Fruit fly (Drosophila melanogaster) whole organism, pupa: ENCODE results near the gene Ugt35B1.
A peak's percentile ranks its signal among the peaks of the same experiment; 100 is the strongest.

Experiments
- CG10348 ChIP-seq: fragments of 200-800 bp; sonication (Bioruptor generic); IDR thresholded peaks from 2 replicates; pipeline ENCODE4 v1.3.6; 2022; ENCODE audit warnings: missing biosample characterization, missing genetic modification characterization
- CG12605 ChIP-seq: fragments of 200-800 bp; sonication (Bioruptor generic); IDR thresholded peaks from 2 replicates; pipeline ENCODE4 v1.3.6; 2022; ENCODE audit warnings: missing biosample characterization, missing genetic modification characterization
- CG13204 ChIP-seq: fragments of 200-800 bp; sonication (Bioruptor generic); optimal IDR thresholded peaks from 2 replicates; lab custom pipeline; 2018; ENCODE audit warnings: missing biosample characterization, mild to moderate bottlenecking, missing genetic modification characterization, moderate library complexity
- CG14655 ChIP-seq: fragments of 200-800 bp; sonication (Bioruptor generic); optimal IDR thresholded peaks from 3 replicates; lab custom pipeline; 2017; ENCODE audit warnings: mild to moderate bottlenecking, missing biosample characterization, missing genetic modification reagents, missing genetic modification characterization
- CG15710 ChIP-seq: fragments of 200-800 bp; sonication (Bioruptor generic); optimal IDR thresholded peaks from 2 replicates; lab custom pipeline; 2018; ENCODE audit warnings: missing biosample characterization, mild to moderate bottlenecking, missing genetic modification characterization, moderate library complexity
- CG17806 ChIP-seq: fragments of 200-800 bp; sonication (Bioruptor generic); optimal IDR thresholded peaks from 2 replicates; lab custom pipeline; 2018; ENCODE audit warnings: missing biosample characterization, mild to moderate bottlenecking, missing genetic modification characterization, moderate library complexity
- CG32121 ChIP-seq: fragments of 200-800 bp; sonication (Bioruptor generic); IDR thresholded peaks from 2 replicates; pipeline ENCODE4 v1.3.6; 2022; ENCODE audit warnings: missing biosample characterization, missing genetic modification characterization
- CG34367 ChIP-seq: fragments of 200-800 bp; sonication (Bioruptor generic); optimal IDR thresholded peaks from 2 replicates; lab custom pipeline; 2018; ENCODE audit warnings: missing biosample characterization, mild to moderate bottlenecking, missing genetic modification characterization
- CG4496 ChIP-seq: fragments of 200-800 bp; sonication (Bioruptor generic); IDR thresholded peaks from 3 replicates; pipeline ENCODE4 v1.3.6; 2022; ENCODE audit warnings: missing biosample characterization, missing genetic modification characterization
- CG8159 ChIP-seq: fragments of 200-800 bp; sonication (Bioruptor generic); optimal IDR thresholded peaks from 3 replicates; lab custom pipeline; 2018; ENCODE audit warnings: missing biosample characterization, mild to moderate bottlenecking, missing genetic modification characterization, moderate library complexity
- CG8301 ChIP-seq: fragments of 200-800 bp; sonication (Bioruptor generic); optimal IDR thresholded peaks from 2 replicates; lab custom pipeline; 2018; ENCODE audit warnings: missing biosample characterization, mild to moderate bottlenecking, missing genetic modification characterization
- CG9948 ChIP-seq: fragments of 200-800 bp; sonication (Bioruptor generic); optimal IDR thresholded peaks from 2 replicates; lab custom pipeline; 2018; ENCODE audit warnings: missing biosample characterization, mild to moderate bottlenecking, missing genetic modification characterization, moderate library complexity
- D1 ChIP-seq: fragments of 200-800 bp; sonication (Bioruptor generic); optimal IDR thresholded peaks from 2 replicates; lab custom pipeline; 2018; ENCODE audit warnings: missing biosample characterization, mild to moderate bottlenecking, missing genetic modification characterization, moderate library complexity
- EcR ChIP-seq: fragments of 200-800 bp; sonication (Bioruptor generic); optimal IDR thresholded peaks from 3 replicates; lab custom pipeline; 2019; ENCODE audit warnings: missing biosample characterization, missing genetic modification characterization, mild to moderate bottlenecking, moderate library complexity, missing genetic modification reagents
- Ets98B ChIP-seq: fragments of 200-800 bp; sonication (Bioruptor generic); IDR thresholded peaks from 2 replicates; pipeline ENCODE4 v1.3.6; 2022; ENCODE audit warnings: missing biosample characterization, missing genetic modification characterization
- Pif1A ChIP-seq: fragments of 200-800 bp; sonication (Bioruptor generic); optimal IDR thresholded peaks from 3 replicates; lab custom pipeline; 2016; ENCODE audit warnings: missing biosample characterization, missing genetic modification characterization
- Pif1B ChIP-seq: fragments of 200-800 bp; sonication (Bioruptor generic); optimal IDR thresholded peaks from 3 replicates; lab custom pipeline; 2016; ENCODE audit warnings: missing biosample characterization, missing genetic modification characterization
- Snoo ChIP-seq: fragments of 200-800 bp; sonication (Bioruptor generic); optimal IDR thresholded peaks from 3 replicates; lab custom pipeline; 2017; ENCODE audit warnings: missing biosample characterization, mild to moderate bottlenecking, missing genetic modification characterization, inconsistent platforms
- fd96Ca ChIP-seq: fragments of 200-800 bp; sonication (Bioruptor generic); IDR thresholded peaks from 3 replicates; pipeline ENCODE4 v1.3.6; 2022; ENCODE audit warnings: missing biosample characterization, missing genetic modification characterization
- gl ChIP-seq: fragments of 200-800 bp; sonication (Bioruptor generic); optimal IDR thresholded peaks from 2 replicates; lab custom pipeline; 2018; ENCODE audit warnings: missing biosample characterization, mild to moderate bottlenecking, missing genetic modification characterization
- rn ChIP-seq: fragments of 200-800 bp; sonication (Bioruptor generic); IDR thresholded peaks from 2 replicates; pipeline ENCODE4 v1.3.6; 2022; ENCODE audit warnings: missing biosample characterization, missing genetic modification characterization

The Ugt35B1 gene

dm6 chr3R:11209801-11210402 is 39.9 kb upstream of the Ugt35B1 start, which contains the start of the genes SdhC and Tctp:
TSS of gene SdhC (minus strand) at chr3R:11209849.
TSS of gene Tctp (plus strand) at chr3R:11210247.
- no peak for TF ChIP-seq EcR
- TF ChIP-seq CG8159 (tag; lab: Kevin White, UChicago) = peak; percentile 47
- no peak for TF ChIP-seq CG10348 (GFP tag; lab: Robert Waterston, UW)
- TF ChIP-seq Pif1B (GFP tag; lab: Kevin White, UChicago) = peak; percentile 14
- TF ChIP-seq fd96Ca (GFP tag; lab: Robert Waterston, UW) = no peak
- peak; percentile 15 for TF ChIP-seq CG8301 (tag; lab: Kevin White, UChicago)
- no peak for TF ChIP-seq CG13204
- peak; percentile 36 for TF ChIP-seq Ets98B (GFP tag; lab: Robert Waterston, UW)
- no peak for TF ChIP-seq CG4496 (GFP tag; lab: Robert Waterston, UW)
- peak; percentile 3 for TF ChIP-seq CG9948 (tag; lab: Kevin White, UChicago)
- TF ChIP-seq CG17806 (tag; lab: Kevin White, UChicago) = no peak
- TF ChIP-seq CG32121 (GFP tag; lab: Robert Waterston, UW) = no peak
- no peak for TF ChIP-seq CG14655 (GFP tag; lab: Kevin White, UChicago)
- TF ChIP-seq CG15710 = peak; percentile 18
- no peak for TF ChIP-seq gl (tag; lab: Kevin White, UChicago)
- no peak for TF ChIP-seq D1 (tag; lab: Kevin White, UChicago)
- no peak for TF ChIP-seq CG12605 (GFP tag; lab: Robert Waterston, UW)
- TF ChIP-seq CG34367 (tag; lab: Kevin White, UChicago) = peak; percentile 4
- TF ChIP-seq rn (GFP tag; lab: Robert Waterston, UW) = no peak
- TF ChIP-seq Pif1A = peak; percentile 52
- peak; percentile 4 for TF ChIP-seq Snoo (tag; lab: Kevin White, UChicago)
- TF ChIP-seq, all 21 proteins: peak for 9

DNA sequence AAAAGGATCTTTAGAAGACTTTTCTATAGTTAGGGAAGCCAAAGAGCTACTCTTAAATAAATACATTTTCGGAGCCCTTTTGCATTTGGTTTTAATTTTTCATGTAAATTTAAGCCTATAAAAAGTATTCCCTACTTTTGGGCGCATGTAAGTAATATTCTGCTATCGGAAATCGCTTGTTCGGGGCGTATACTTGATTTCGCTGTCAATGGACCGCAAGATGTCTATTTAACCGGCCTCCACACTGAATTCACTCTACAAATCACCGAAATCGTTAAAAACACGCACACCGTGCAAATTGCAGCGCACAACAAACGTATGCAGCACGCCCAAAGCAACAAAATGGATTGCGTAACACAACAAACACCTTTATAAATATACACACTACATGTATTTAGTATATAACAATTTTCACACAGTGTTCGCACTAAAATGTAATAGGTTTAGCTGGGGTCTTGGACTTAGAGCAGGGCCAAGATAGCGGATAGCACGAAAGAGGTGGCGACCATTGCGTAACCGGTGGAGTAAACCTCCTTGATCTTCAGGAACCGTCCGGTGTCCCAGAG is 38.8 kb upstream of the Ugt35B1 start:
- TF ChIP-seq CG9948 (tag; lab: Kevin White, UChicago) = no peak
- TF ChIP-seq CG4496 (GFP tag; lab: Robert Waterston, UW) = no peak
- TF ChIP-seq CG13204 = no peak
- no peak for TF ChIP-seq CG17806 (tag; lab: Kevin White, UChicago)
- peak; percentile 42 for TF ChIP-seq EcR
- TF ChIP-seq Pif1B (GFP tag; lab: Kevin White, UChicago) = no peak

- peak; percentile 24 for TF ChIP-seq CG34367 (tag; lab: Kevin White, UChicago)
- TF ChIP-seq EcR = no peak
- TF ChIP-seq CG10348 (GFP tag; lab: Robert Waterston, UW) = no peak
- peak; percentile 81 for TF ChIP-seq Pif1A
- TF ChIP-seq rn (GFP tag; lab: Robert Waterston, UW) = no peak
- peak; percentile 67 for TF ChIP-seq CG14655 (GFP tag; lab: Kevin White, UChicago)
- TF ChIP-seq CG32121 (GFP tag; lab: Robert Waterston, UW) = peak; percentile 67
- TF ChIP-seq CG9948 (tag; lab: Kevin White, UChicago) = peak; percentile 50
- TF ChIP-seq CG12605 (GFP tag; lab: Robert Waterston, UW) = no peak
- peak; percentile 57; the same call in 1 of the 2 replicates for TF ChIP-seq Ets98B (GFP tag; lab: Robert Waterston, UW)
- TF ChIP-seq D1 (tag; lab: Kevin White, UChicago) = no peak
- no peak for TF ChIP-seq CG13204
- peak; percentile 57 for TF ChIP-seq CG8301 (tag; lab: Kevin White, UChicago)
- TF ChIP-seq Pif1B (GFP tag; lab: Kevin White, UChicago) = peak; percentile 80
- TF ChIP-seq CG15710 = peak; percentile 49
- peak; percentile 64 for TF ChIP-seq CG17806 (tag; lab: Kevin White, UChicago)
- TF ChIP-seq CG8159 (tag; lab: Kevin White, UChicago) = peak; percentile 67
- TF ChIP-seq Snoo (tag; lab: Kevin White, UChicago) = peak; percentile 62
- no peak for TF ChIP-seq gl (tag; lab: Kevin White, UChicago)
- peak; percentile 71; the same call in 2 of the 3 replicates for TF ChIP-seq fd96Ca (GFP tag; lab: Robert Waterston, UW)
- TF ChIP-seq CG4496 (GFP tag; lab: Robert Waterston, UW) = peak; percentile 65; the same call in 2 of the 3 replicates
- TF ChIP-seq, all 21 proteins: peak for 14
Observed at dm6 chr3R:11200885-11201421, 30.9 kb upstream of the Ugt35B1 start.

DNA sequence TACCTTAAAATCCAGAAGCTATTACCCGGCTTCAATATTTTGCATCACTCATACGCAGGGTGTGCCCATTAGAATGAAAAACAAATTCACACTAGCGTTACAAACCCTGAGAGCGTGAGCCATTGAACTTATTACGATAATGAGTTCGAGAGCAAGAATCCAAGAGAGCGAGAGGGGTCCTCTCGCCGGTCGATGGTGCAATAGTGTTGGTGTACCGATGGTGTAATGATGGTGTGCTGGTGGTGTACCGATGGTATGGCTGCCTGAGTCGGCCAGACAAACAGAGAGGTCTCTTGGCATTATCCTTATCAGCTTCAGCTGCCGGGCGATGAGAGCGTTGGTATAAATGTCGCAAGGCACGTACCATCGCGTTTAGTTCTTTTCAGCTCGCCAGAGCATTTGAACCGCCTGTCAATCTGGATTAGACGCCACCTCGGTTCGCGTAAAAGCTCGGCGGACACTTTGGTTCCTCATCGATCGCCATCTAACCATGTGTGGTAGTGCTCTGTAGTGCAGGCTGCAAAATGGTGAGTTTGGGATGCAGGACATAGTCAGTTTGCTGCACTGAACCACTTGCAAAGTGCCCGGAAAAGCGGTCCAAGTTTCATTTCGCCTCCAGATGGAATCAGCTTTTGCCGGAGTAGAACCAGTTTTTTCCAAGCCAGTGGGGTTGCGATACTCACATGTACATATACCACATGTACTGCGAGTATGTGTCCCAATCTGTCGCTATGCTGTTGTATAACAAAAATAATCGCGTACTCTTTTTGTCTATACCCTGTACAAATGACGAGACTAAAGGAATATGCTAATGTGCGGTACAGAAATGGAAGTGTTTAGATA is 30.2 kb upstream of the Ugt35B1 start:
- TF ChIP-seq Snoo (tag; lab: Kevin White, UChicago) = no peak
- no peak for TF ChIP-seq gl (tag; lab: Kevin White, UChicago)
- TF ChIP-seq CG17806 (tag; lab: Kevin White, UChicago) = no peak
- peak; percentile 94 for TF ChIP-seq EcR

DNA sequence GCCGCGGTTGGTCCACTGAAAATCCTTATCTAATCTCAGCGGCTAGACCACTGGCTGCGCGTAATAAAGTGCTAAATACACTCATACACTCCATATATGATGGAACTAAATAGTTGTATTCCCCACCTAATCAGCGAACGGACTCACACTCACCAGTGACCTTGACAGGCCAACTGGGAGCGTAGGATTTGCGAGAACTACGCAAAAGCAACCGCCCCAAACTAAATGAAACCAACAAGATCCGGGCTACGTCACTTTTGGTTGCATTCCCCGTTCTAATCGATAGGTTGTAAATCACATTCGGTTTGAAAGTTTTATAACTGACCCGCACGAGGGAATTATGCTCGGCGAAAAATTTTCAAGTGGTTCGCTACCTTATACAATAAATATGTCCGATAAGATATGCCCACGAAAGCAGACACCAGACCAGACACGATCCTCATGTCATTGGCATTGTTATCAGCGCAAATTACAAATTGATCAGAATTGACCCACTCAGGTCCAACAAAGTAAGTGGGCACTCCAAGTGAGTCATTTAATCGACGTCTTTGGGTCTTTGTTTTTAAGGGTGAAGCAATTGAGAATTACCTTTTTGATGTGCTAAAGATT is 29.3 kb upstream of the Ugt35B1 start:
- TF ChIP-seq CG8301 (tag; lab: Kevin White, UChicago) (no peak), Snoo (tag; lab: Kevin White, UChicago) (peak; percentile 29), gl (tag; lab: Kevin White, UChicago) (no peak), CG12605 (GFP tag; lab: Robert Waterston, UW) (no peak), CG17806 (tag; lab: Kevin White, UChicago) (no peak), CG10348 (GFP tag; lab: Robert Waterston, UW) (no peak)
